Fruit fly (Drosophila melanogaster) whole organism, embryonic: ENCODE data around the gene PolQ.

ENCODE experiments used
- ATbp ChIP-seq: fragments of 200-800 bp; sonication (Bioruptor generic); optimal IDR thresholded peaks from 2 replicates; lab custom pipeline; 2017; ENCODE audit warnings: missing biosample characterization, mild to moderate bottlenecking, missing genetic modification characterization, missing genetic modification reagents
- Asciz ChIP-seq: fragments of 200-800 bp; sonication (Bioruptor generic); optimal IDR thresholded peaks from 2 replicates; lab custom pipeline; 2017; ENCODE audit warnings: missing biosample characterization, mild to moderate bottlenecking, missing genetic modification characterization, missing genetic modification reagents
- Atf6 ChIP-seq: fragments of 200-800 bp; sonication (Bioruptor generic); IDR thresholded peaks from 2 replicates; pipeline ENCODE4 v1.3.6; 2022; ENCODE audit warnings: missing biosample characterization, missing genetic modification characterization
- C15 ChIP-seq: fragments of 200-800 bp; sonication (Bioruptor generic); IDR thresholded peaks from 3 replicates; pipeline ENCODE4 v1.3.6; 2022; ENCODE audit warnings: missing biosample characterization, missing genetic modification characterization
- CG12236 ChIP-seq: fragments of 200-800 bp; sonication (Bioruptor generic); optimal IDR thresholded peaks from 2 replicates; lab custom pipeline; 2016; ENCODE audit warnings: missing biosample characterization, missing genetic modification characterization
- CG13624 ChIP-seq: fragments of 200-800 bp; sonication (Bioruptor generic); optimal IDR thresholded peaks from 2 replicates; lab custom pipeline; 2016; ENCODE audit warnings: missing biosample characterization, missing genetic modification characterization
- CG1603 ChIP-seq: fragments of 200-800 bp; sonication (Bioruptor generic); optimal IDR thresholded peaks from 2 replicates; lab custom pipeline; 2019; ENCODE audit warnings: missing biosample characterization, mild to moderate bottlenecking, missing genetic modification characterization, moderate library complexity
- CG16779 ChIP-seq: fragments of 200-800 bp; sonication (Bioruptor generic); IDR thresholded peaks from 2 replicates; pipeline ENCODE4 v1.3.6; 2022; ENCODE audit warnings: missing biosample characterization, missing genetic modification characterization
- CG17361 ChIP-seq: fragments of 200-800 bp; sonication (Bioruptor generic); IDR thresholded peaks from 3 replicates; pipeline ENCODE4 v1.3.6; 2022; ENCODE audit warnings: missing biosample characterization, missing genetic modification characterization
- CG2120 ChIP-seq: fragments of 200-800 bp; sonication (Bioruptor generic); optimal IDR thresholded peaks from 3 replicates; lab custom pipeline; 2016; ENCODE audit warnings: missing biosample characterization, missing genetic modification characterization
- CG2875 ChIP-seq: fragments of 200-800 bp; sonication (Bioruptor generic); optimal IDR thresholded peaks from 2 replicates; lab custom pipeline; 2017; ENCODE audit warnings: missing biosample characterization, mild to moderate bottlenecking, missing genetic modification characterization, missing genetic modification reagents
- CG33213 ChIP-seq: fragments of 200-800 bp; sonication (Bioruptor generic); optimal IDR thresholded peaks from 3 replicates; lab custom pipeline; 2016; ENCODE audit warnings: missing biosample characterization, missing genetic modification characterization
- CG3847 ChIP-seq: fragments of 200-800 bp; sonication (Bioruptor generic); IDR thresholded peaks from 2 replicates; pipeline ENCODE4 v1.3.6; 2022; ENCODE audit warnings: missing biosample characterization, missing genetic modification characterization
- CG4282 ChIP-seq: fragments of 200-800 bp; sonication (Bioruptor generic); optimal IDR thresholded peaks from 2 replicates; lab custom pipeline; 2016; ENCODE audit warnings: missing biosample characterization, missing genetic modification characterization
- CG7357 ChIP-seq: fragments of 200-800 bp; sonication (Bioruptor generic); IDR thresholded peaks from 3 replicates; pipeline ENCODE4 v1.3.6; 2022; ENCODE audit warnings: missing biosample characterization, missing genetic modification characterization
- CG7839 ChIP-seq: fragments of 200-800 bp; sonication (Bioruptor generic); optimal IDR thresholded peaks from 3 replicates; lab custom pipeline; 2018; ENCODE audit warnings: missing biosample characterization, mild to moderate bottlenecking, missing genetic modification characterization, moderate library complexity
- CG8924 ChIP-seq: fragments of 200-800 bp; optimal IDR thresholded peaks from 3 replicates; lab custom pipeline; 2019; ENCODE audit warnings: missing biosample characterization, mild to moderate bottlenecking, missing genetic modification characterization, moderate library complexity
- CG8944 ChIP-seq: fragments of 200-800 bp; sonication (Bioruptor generic); optimal IDR thresholded peaks from 3 replicates; lab custom pipeline; 2016; ENCODE audit warnings: missing biosample characterization, missing genetic modification characterization
- CG9437 ChIP-seq: fragments of 200-800 bp; sonication (Bioruptor generic); optimal IDR thresholded peaks from 2 replicates; lab custom pipeline; 2018; ENCODE audit warnings: missing biosample characterization, mild to moderate bottlenecking, missing genetic modification characterization
- CoRest ChIP-seq: fragments of 200-800 bp; sonication (Bioruptor generic); optimal IDR thresholded peaks from 3 replicates; lab custom pipeline; 2018; ENCODE audit warnings: missing biosample characterization, mild to moderate bottlenecking, missing genetic modification characterization, moderate library complexity
- Dip2 ChIP-seq: fragments of 200-800 bp; sonication (Bioruptor generic); IDR thresholded peaks from 2 replicates; pipeline ENCODE4 v1.3.6; 2022; ENCODE audit warnings: missing biosample characterization, missing genetic modification characterization
- Doc3 ChIP-seq: fragments of 200-800 bp; sonication (Bioruptor generic); IDR thresholded peaks from 3 replicates; pipeline ENCODE4 v1.3.6; 2022; ENCODE audit warnings: missing biosample characterization, missing genetic modification characterization; ENCODE audit not compliant: partially characterized antibody
- Dref ChIP-seq: fragments of 200-800 bp; sonication (Bioruptor generic); IDR thresholded peaks from 2 replicates; pipeline ENCODE4 v1.3.6; 2022; ENCODE audit warnings: missing biosample characterization, missing genetic modification characterization
- E2f1 ChIP-seq: fragments of 200-800 bp; sonication (Bioruptor generic); IDR thresholded peaks from 2 replicates; pipeline ENCODE4 v1.3.6; 2022; ENCODE audit warnings: missing biosample characterization, missing genetic modification characterization
- Hey ChIP-seq: fragments of 200-800 bp; sonication (Bioruptor generic); optimal IDR thresholded peaks from 3 replicates; lab custom pipeline; 2018; ENCODE audit warnings: missing biosample characterization, mild to moderate bottlenecking, missing genetic modification characterization
- Hmx ChIP-seq: fragments of 200-800 bp; sonication (Bioruptor generic); optimal IDR thresholded peaks from 2 replicates; lab custom pipeline; 2016; ENCODE audit warnings: missing biosample characterization, missing genetic modification characterization
- Jarid2 ChIP-seq: fragments of 200-800 bp; sonication (Bioruptor generic); optimal IDR thresholded peaks from 3 replicates; lab custom pipeline; 2017; ENCODE audit warnings: mild to moderate bottlenecking, missing biosample characterization, missing genetic modification reagents, missing genetic modification characterization
- Nf-YC ChIP-seq: fragments of 200-800 bp; optimal IDR thresholded peaks from 3 replicates; lab custom pipeline; 2019; ENCODE audit warnings: missing biosample characterization, mild to moderate bottlenecking, missing genetic modification characterization, moderate library complexity
- NfI ChIP-seq: fragments of 200-800 bp; sonication (Bioruptor generic); optimal IDR thresholded peaks from 3 replicates; lab custom pipeline; 2018; ENCODE audit warnings: missing biosample characterization, mild to moderate bottlenecking, missing genetic modification characterization, moderate library complexity
- Ptx1 ChIP-seq: fragments of 200-800 bp; sonication (Bioruptor generic); IDR thresholded peaks from 2 replicates; pipeline ENCODE4 v1.3.6; 2022; ENCODE audit warnings: missing biosample characterization, missing genetic modification characterization
- Stat92E ChIP-seq, 3 experiments: fragments of >200 bp in 2 of 3; fragments of 200-800 bp in 1 of 3; sonication (Bioruptor generic) in 1 of 3; optimal IDR thresholded peaks; 2 replicates each; lab custom pipeline; 2017 to 2019; ENCODE audit warnings: missing biosample characterization in 3 of 3, missing genetic modification characterization in 3 of 3, mild to moderate bottlenecking in 1 of 3, moderate library complexity in 1 of 3
- Tbp ChIP-seq: fragments of >200 bp; optimal IDR thresholded peaks from 2 replicates; lab custom pipeline; 2018; ENCODE audit warnings: missing biosample characterization, missing genetic modification characterization
- ap ChIP-seq: fragments of 200-800 bp; sonication (Bioruptor generic); IDR thresholded peaks from 2 replicates; pipeline ENCODE4 v1.3.6; 2022; ENCODE audit warnings: missing biosample characterization, missing genetic modification characterization
- ara ChIP-seq: fragments of 200-800 bp; sonication (Bioruptor generic); IDR thresholded peaks from 2 replicates; pipeline ENCODE4 v1.3.6; 2022; ENCODE audit warnings: missing biosample characterization, missing genetic modification characterization
- bab2 ChIP-seq: fragments of 200-800 bp; sonication (Bioruptor generic); optimal IDR thresholded peaks from 2 replicates; lab custom pipeline; 2016; ENCODE audit warnings: missing biosample characterization, missing genetic modification characterization
- fd64A ChIP-seq: fragments of 200-800 bp; sonication (Bioruptor generic); optimal IDR thresholded peaks from 3 replicates; lab custom pipeline; 2018; ENCODE audit warnings: missing biosample characterization, mild to moderate bottlenecking, missing genetic modification characterization
- mirr ChIP-seq: fragments of 200-800 bp; sonication (Bioruptor generic); optimal IDR thresholded peaks from 3 replicates; lab custom pipeline; 2018; ENCODE audit warnings: missing biosample characterization, mild to moderate bottlenecking, missing genetic modification characterization
- nau ChIP-seq: fragments of 200-800 bp; sonication (Bioruptor generic); optimal IDR thresholded peaks from 3 replicates; lab custom pipeline; 2017; ENCODE audit warnings: missing biosample characterization, mild to moderate bottlenecking, missing genetic modification characterization, missing genetic modification reagents
- nerfin-1 ChIP-seq: fragments of 200-800 bp; sonication (Bioruptor generic); optimal IDR thresholded peaks from 3 replicates; lab custom pipeline; 2019; ENCODE audit warnings: missing biosample characterization, mild to moderate bottlenecking, missing genetic modification characterization, moderate library complexity
- org-1 ChIP-seq: fragments of 200-800 bp; sonication (Bioruptor generic); optimal IDR thresholded peaks from 2 replicates; lab custom pipeline; 2017; ENCODE audit warnings: missing biosample characterization, missing genetic modification characterization
- p53 ChIP-seq: fragments of 200-800 bp; sonication (Bioruptor generic); optimal IDR thresholded peaks from 2 replicates; lab custom pipeline; 2016; ENCODE audit warnings: missing biosample characterization, missing genetic modification characterization
- phol ChIP-seq: fragments of 200-800 bp; sonication (Bioruptor generic); optimal IDR thresholded peaks from 3 replicates; lab custom pipeline; 2018; ENCODE audit warnings: missing biosample characterization, mild to moderate bottlenecking, missing genetic modification characterization, moderate library complexity
- pzg ChIP-seq: fragments of 200-800 bp; sonication (Bioruptor generic); optimal IDR thresholded peaks from 3 replicates; lab custom pipeline; 2018; ENCODE audit warnings: missing biosample characterization, mild to moderate bottlenecking, missing genetic modification characterization, moderate library complexity
- row ChIP-seq: fragments of 200-800 bp; sonication (Bioruptor generic); IDR thresholded peaks from 3 replicates; pipeline ENCODE4 v1.3.6; 2022; ENCODE audit warnings: missing biosample characterization, missing genetic modification characterization
- seq ChIP-seq: fragments of 200-800 bp; sonication (Bioruptor generic); IDR thresholded peaks from 2 replicates; pipeline ENCODE4 v1.3.6; 2022; ENCODE audit warnings: missing biosample characterization, missing genetic modification characterization
- sna ChIP-seq: fragments of 200-800 bp; sonication (Bioruptor generic); IDR thresholded peaks from 2 replicates; pipeline ENCODE4 v1.3.6; 2022; ENCODE audit warnings: missing biosample characterization, missing genetic modification characterization; ENCODE audit not compliant: partially characterized antibody
- so ChIP-seq: fragments of 200-800 bp; sonication (Bioruptor generic); IDR thresholded peaks from 3 replicates; pipeline ENCODE4 v1.3.6; 2022; ENCODE audit warnings: missing biosample characterization, missing genetic modification characterization
- sqz ChIP-seq: fragments of 200-800 bp; sonication (Bioruptor generic); optimal IDR thresholded peaks from 3 replicates; lab custom pipeline; 2018; ENCODE audit warnings: missing biosample characterization, mild to moderate bottlenecking, missing genetic modification characterization
- tin ChIP-seq: fragments of 200-800 bp; sonication (Bioruptor generic); optimal IDR thresholded peaks from 3 replicates; lab custom pipeline; 2016; ENCODE audit warnings: missing biosample characterization, missing genetic modification characterization
- trh ChIP-seq: fragments of 200-800 bp; sonication (Bioruptor generic); optimal IDR thresholded peaks from 2 replicates; lab custom pipeline; 2016; ENCODE audit warnings: missing biosample characterization, missing genetic modification characterization
- twi ChIP-seq: fragments of 200-800 bp; optimal IDR thresholded peaks from 2 replicates; lab custom pipeline; 2019; ENCODE audit warnings: missing biosample characterization, mild to moderate bottlenecking, missing genetic modification characterization, moderate library complexity

The PolQ gene

DNA sequence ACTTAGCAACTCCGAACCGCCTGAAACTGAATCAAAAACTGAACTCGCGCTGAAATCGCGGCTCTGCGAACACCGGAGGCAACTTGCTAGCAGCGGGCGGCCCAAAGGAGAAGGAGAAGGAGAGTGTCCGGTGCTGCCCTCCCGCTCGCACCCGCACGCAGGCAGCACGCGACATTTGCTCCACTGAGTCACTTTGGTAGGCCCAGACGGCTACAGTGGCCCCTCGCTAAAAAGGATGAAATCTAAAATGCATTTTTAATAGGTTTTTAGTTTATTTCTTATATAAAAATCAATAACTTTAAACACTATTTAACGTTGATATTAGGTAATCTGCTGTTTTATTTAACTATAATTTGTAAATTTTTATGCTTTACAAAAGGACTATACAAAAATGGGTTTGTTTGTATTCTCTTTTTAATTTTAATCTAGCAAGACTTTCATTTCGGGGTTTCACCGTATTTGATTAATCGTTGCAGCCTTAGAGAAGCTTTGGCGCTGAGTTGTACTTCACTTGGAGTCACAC is 10.4 kb upstream of the PolQ start, which contains the start of gene Men (continued):
- TF ChIP-seq CG17361 (GFP tag; lab: Robert Waterston, UW), result peak; percentile 81
- TF ChIP-seq ATbp (GFP tag; lab: Kevin White, UChicago), result peak; percentile 60
- no peak for TF ChIP-seq CG12236 (GFP tag; lab: Kevin White, UChicago)
- peak; percentile 57; the same call in 1 of the 3 replicates for TF ChIP-seq CG7357 (GFP tag; lab: Robert Waterston, UW)
- TF ChIP-seq CG7839 (tag; lab: Kevin White, UChicago), result peak; percentile 82
- peak; percentile 68 for TF ChIP-seq Nf-YC (tag; lab: Kevin White, UChicago)
- TF ChIP-seq Doc3, result no peak
- TF ChIP-seq Tbp (GFP tag; lab: Kevin White, UChicago), result no peak
- peak; percentile 59; the same call in 1 of the 3 replicates for TF ChIP-seq so (GFP tag; lab: Robert Waterston, UW)
- TF ChIP-seq tin, result peak; percentile 27
- no peak for TF ChIP-seq CG33213 (GFP tag; lab: Kevin White, UChicago)
- no peak for TF ChIP-seq CG2875 (GFP tag; lab: Kevin White, UChicago)
- no peak for TF ChIP-seq CG4282 (GFP tag; lab: Kevin White, UChicago)
- TF ChIP-seq mirr (GFP tag; lab: Kevin White, UChicago), result no peak
- 0 out of 2 replicates have a peak, but pooled peaks have one; percentile 9 for TF ChIP-seq ara (GFP tag; lab: Robert Waterston, UW)
- peak; percentile 27 for TF ChIP-seq NfI (GFP tag; lab: Kevin White, UChicago)
- TF ChIP-seq sqz (GFP tag; lab: Kevin White, UChicago), result peak; percentile 27
- peak; percentile 70 for TF ChIP-seq row
- no peak for TF ChIP-seq trh (GFP tag; lab: Kevin White, UChicago)
- TF ChIP-seq Hey (tag; lab: Kevin White, UChicago), result no peak
- TF ChIP-seq CG8944 (GFP tag; lab: Kevin White, UChicago), result no peak
- peak; percentile 73 for TF ChIP-seq phol (tag; lab: Kevin White, UChicago)
- no peak for TF ChIP-seq pzg (GFP tag; lab: Kevin White, UChicago)
- TF ChIP-seq twi (tag; lab: Kevin White, UChicago), result peak; percentile 34
- no peak for TF ChIP-seq CG13624 (GFP tag; lab: Kevin White, UChicago)
- no peak for TF ChIP-seq bab2 (GFP tag; lab: Kevin White, UChicago)
- no peak; the same call in 1 of the 2 replicates for TF ChIP-seq Atf6 (GFP tag; lab: Robert Waterston, UW)
- no peak for TF ChIP-seq CG16779
- peak; percentile 46 for TF ChIP-seq Jarid2
- TF ChIP-seq Dref (GFP tag; lab: Robert Waterston, UW), result no peak
- TF ChIP-seq C15 (GFP tag; lab: Robert Waterston, UW), result no peak
- TF ChIP-seq CG9437 (GFP tag; lab: Kevin White, UChicago), result peak; percentile 54
- TF ChIP-seq CG8924 (tag; lab: Kevin White, UChicago), result peak; percentile 67
- peak; percentile 58 for TF ChIP-seq nerfin-1 (tag; lab: Kevin White, UChicago)
- TF ChIP-seq E2f1 (GFP tag; lab: Robert Waterston, UW), result peak; percentile 63
- TF ChIP-seq CG2120 (GFP tag; lab: Kevin White, UChicago), result peak; percentile 33
- TF ChIP-seq nau (GFP tag; lab: Kevin White, UChicago), result no peak
- peak; percentile 33 for TF ChIP-seq Asciz
- no peak for TF ChIP-seq CG3847 (GFP tag; lab: Robert Waterston, UW)
- no peak for TF ChIP-seq fd64A (GFP tag; lab: Kevin White, UChicago)
- TF ChIP-seq CoRest (tag; lab: Kevin White, UChicago), result peak; percentile 78
- no peak for TF ChIP-seq p53 (GFP tag; lab: Kevin White, UChicago)
- no peak for TF ChIP-seq sna (GFP tag; lab: Robert Waterston, UW)
- TF ChIP-seq org-1 (GFP tag; lab: Kevin White, UChicago), result peak; percentile 32
- TF ChIP-seq CG1603 (tag; lab: Kevin White, UChicago), result no peak
- TF ChIP-seq Hmx (GFP tag; lab: Kevin White, UChicago), result no peak
- TF ChIP-seq seq (GFP tag; lab: Robert Waterston, UW), result peak; percentile 59
- TF ChIP-seq Ptx1 (GFP tag; lab: Robert Waterston, UW), result peak; percentile 80
- no peak for TF ChIP-seq Stat92E (GFP tag; optimal IDR thresholded peaks at IDR 0.05; lab: Kevin White, UChicago)
- no peak for TF ChIP-seq Dip2 (GFP tag; lab: Robert Waterston, UW)
- TF ChIP-seq ap (GFP tag; lab: Robert Waterston, UW), result peak; percentile 37; the same call in 1 of the 2 replicates
